Fruit fly (Drosophila melanogaster) whole organism, prepupa: ENCODE results near the gene Rcd7.

Experiments used
- CG11762 ChIP-seq: fragments of 200-800 bp; sonication (Bioruptor generic); optimal IDR thresholded peaks from 3 replicates; lab custom pipeline; 2016; ENCODE audit warnings: missing biosample characterization, missing genetic modification characterization; ENCODE audit not compliant: insufficient read depth
- CG16779 ChIP-seq: fragments of 200-800 bp; sonication (Bioruptor generic); optimal IDR thresholded peaks from 3 replicates; lab custom pipeline; 2017; ENCODE audit warnings: missing biosample characterization, mild to moderate bottlenecking, missing genetic modification characterization
- CG32006 ChIP-seq: fragments of 200-800 bp; sonication (Bioruptor generic); optimal IDR thresholded peaks from 3 replicates; lab custom pipeline; 2017; ENCODE audit warnings: missing biosample characterization, mild to moderate bottlenecking, missing genetic modification characterization
- acj6 ChIP-seq: fragments of 200-800 bp; sonication (Bioruptor generic); optimal IDR thresholded peaks from 3 replicates; lab custom pipeline; 2016; ENCODE audit warnings: missing biosample characterization, missing genetic modification characterization
- cyc ChIP-seq: fragments of 200-800 bp; sonication (Bioruptor generic); optimal IDR thresholded peaks from 3 replicates; lab custom pipeline; 2016; ENCODE audit warnings: missing biosample characterization, missing genetic modification characterization
- dac ChIP-seq: fragments of 200-800 bp; sonication (Bioruptor generic); optimal IDR thresholded peaks from 2 replicates; lab custom pipeline; 2017; ENCODE audit warnings: missing biosample characterization, mild to moderate bottlenecking, missing genetic modification characterization
- fd59A ChIP-seq: fragments of 200-800 bp; sonication (Bioruptor generic); optimal IDR thresholded peaks from 2 replicates; lab custom pipeline; 2017; ENCODE audit warnings: missing biosample characterization, mild to moderate bottlenecking, missing genetic modification characterization, missing genetic modification reagents
- svp ChIP-seq: fragments of 200-800 bp; sonication (Bioruptor generic); peaks from one replicate; lab custom pipeline; 2016; ENCODE audit warnings: missing biosample characterization, missing genetic modification characterization

Gene Rcd7

dm6 chr3L:19590422-19590821 lies 45.5 kb downstream of the Rcd7 start, which contains the start of gene CG14100 (continued):
- peak; percentile 100 for TF ChIP-seq svp (GFP tag; lab: Kevin White, UChicago)
- peak; percentile 100 for TF ChIP-seq CG32006
- TF ChIP-seq cyc (GFP tag; lab: Kevin White, UChicago), result peak; percentile 100
- peak; percentile 100 for TF ChIP-seq fd59A
- TF ChIP-seq CG16779 (tag; lab: Kevin White, UChicago), result peak; percentile 99
- peak; percentile 100 for TF ChIP-seq acj6 (GFP tag; lab: Kevin White, UChicago)
- TF ChIP-seq dac (GFP tag; lab: Kevin White, UChicago), result peak; percentile 100
- peak; percentile 100 for TF ChIP-seq CG11762 (GFP tag; lab: Kevin White, UChicago)
